Worm (Caenorhabditis elegans) whole organism, L4 larva: ENCODE data around the gene ril-1.

ENCODE experiments used
- F37D6.2 ChIP-seq: sonication (generic microtip); optimal IDR thresholded peaks from 2 replicates; lab custom pipeline; 2016; ENCODE audit warnings: mild to moderate bottlenecking, missing genetic modification characterization, missing compliant biosample characterization
- T20F7.1 ChIP-seq: fragments of 200-800 bp; sonication (Bioruptor generic); optimal IDR thresholded peaks from 2 replicates; lab custom pipeline; 2018; ENCODE audit warnings: mild to moderate bottlenecking, missing genetic modification characterization, missing compliant biosample characterization
- Y48G9A.11 ChIP-seq: fragments of 200-800 bp; sonication (Bioruptor generic); IDR thresholded peaks from 2 replicates; pipeline ENCODE4 v1.3.6; 2022; ENCODE audit warnings: missing genetic modification reagents, missing genetic modification characterization, missing compliant biosample characterization
- Y5F2A.4 ChIP-seq: fragments of 200-800 bp; sonication (Bioruptor generic); optimal IDR thresholded peaks from 2 replicates; lab custom pipeline; 2018; ENCODE audit warnings: mild to moderate bottlenecking, missing genetic modification characterization, missing compliant biosample characterization
- aha-1 ChIP-seq: fragments of 150-350 bp; peaks from one replicate; lab custom pipeline; 2014; ENCODE audit warnings: missing biosample characterization, missing genetic modification characterization
- aly-2 ChIP-seq: sonication (generic microtip); optimal IDR thresholded peaks from 2 replicates; lab custom pipeline; 2018; ENCODE audit warnings: missing biosample characterization, missing genetic modification characterization
- attf-4 ChIP-seq: sonication (generic microtip); optimal IDR thresholded peaks from 3 replicates; lab custom pipeline; 2017; ENCODE audit warnings: missing biosample characterization, missing genetic modification characterization
- ceh-20 ChIP-seq: fragments of 200-800 bp; sonication (Bioruptor generic); IDR thresholded peaks from 2 replicates; pipeline ENCODE4 v1.3.6; 2022; ENCODE audit warnings: missing genetic modification reagents, missing genetic modification characterization, missing compliant biosample characterization
- ceh-32 ChIP-seq: sonication (generic microtip); optimal IDR thresholded peaks from 2 replicates; lab custom pipeline; 2016; ENCODE audit warnings: mild to moderate bottlenecking, missing genetic modification characterization, missing compliant biosample characterization; ENCODE audit not compliant: poor library complexity
- ceh-44 ChIP-seq: fragments of 200-800 bp; sonication (Bioruptor generic); IDR thresholded peaks from 2 replicates; pipeline ENCODE4 v1.3.6; 2022; ENCODE audit warnings: missing genetic modification reagents, missing genetic modification characterization, missing compliant biosample characterization
- ceh-82 ChIP-seq: sonication (generic microtip); optimal IDR thresholded peaks from 2 replicates; lab custom pipeline; 2017; ENCODE audit warnings: missing biosample characterization, missing genetic modification characterization
- daf-16 ChIP-seq, 3 experiments: sonication (generic microtip); optimal IDR thresholded peaks; 2 replicates each; lab custom pipeline; 2016 to 2017; ENCODE audit warnings: missing genetic modification characterization in 3 of 3, missing genetic modification reagents in 3 of 3, mild to moderate bottlenecking in 2 of 3, missing compliant biosample characterization in 2 of 3, missing biosample characterization in 1 of 3, moderate library complexity in 1 of 3
- daf-19 ChIP-seq: fragments of 200-800 bp; sonication (Bioruptor generic); conservative IDR thresholded peaks from 2 replicates; pipeline ENCODE4 v1.3.6; 2022; ENCODE audit warnings: missing genetic modification characterization, missing compliant biosample characterization
- dmd-6 ChIP-seq: fragments of 200-800 bp; sonication (Bioruptor generic); IDR thresholded peaks from 2 replicates; pipeline ENCODE4 v1.3.6; 2022; ENCODE audit warnings: missing genetic modification reagents, missing genetic modification characterization, missing compliant biosample characterization
- dmd-8 ChIP-seq: fragments of 200-800 bp; sonication (Bioruptor generic); IDR thresholded peaks from 2 replicates; pipeline ENCODE4 v1.3.6; 2022; ENCODE audit warnings: missing genetic modification characterization, missing compliant biosample characterization
- egl-43 ChIP-seq: fragments of 200-800 bp; sonication (Bioruptor generic); IDR thresholded peaks from 2 replicates; pipeline ENCODE4 v1.3.6; 2022; ENCODE audit warnings: missing genetic modification reagents, missing genetic modification characterization, missing compliant biosample characterization
- hlh-11 ChIP-seq: fragments of 200-800 bp; sonication (Bioruptor generic); optimal IDR thresholded peaks from 2 replicates; lab custom pipeline; 2018; ENCODE audit warnings: mild to moderate bottlenecking, missing genetic modification characterization, missing compliant biosample characterization
- hlh-30 ChIP-seq: sonication (generic microtip); optimal IDR thresholded peaks from 2 replicates; lab custom pipeline; 2017; ENCODE audit warnings: antibody characterized with exemption, mild to moderate bottlenecking, missing genetic modification characterization, missing compliant biosample characterization; ENCODE audit not compliant: insufficient read depth
- hmg-1.1 ChIP-seq: fragments of 200-800 bp; sonication (Bioruptor generic); IDR thresholded peaks from 2 replicates; pipeline ENCODE4 v1.3.6; 2022; ENCODE audit warnings: missing genetic modification reagents, missing genetic modification characterization, missing compliant biosample characterization
- lin-39 ChIP-seq: fragments of 150-350 bp; optimal IDR thresholded peaks from 2 replicates; lab custom pipeline; 2014; ENCODE audit warnings: missing biosample characterization, missing genetic modification reagents, missing genetic modification characterization
- lir-3 ChIP-seq: sonication (generic microtip); optimal IDR thresholded peaks from 2 replicates; lab custom pipeline; 2016; ENCODE audit warnings: mild to moderate bottlenecking, missing genetic modification characterization, missing compliant biosample characterization
- lsy-2 ChIP-seq, 2 experiments: fragments of 150-350 bp in 1 of 2; sonication (generic microtip) in 1 of 2; optimal IDR thresholded peaks; 2 replicates each; lab custom pipeline; 2014 to 2017; ENCODE audit warnings: missing biosample characterization in 2 of 2, missing genetic modification characterization in 2 of 2
- madf-5 ChIP-seq, 2 experiments: fragments of 200-800 bp; sonication (Bioruptor generic); IDR thresholded peaks; 2 replicates each; pipeline ENCODE4 v1.3.6; 2022; ENCODE audit warnings: missing compliant biosample characterization in 2 of 2, missing genetic modification characterization in 2 of 2
- mdl-1 ChIP-seq, 2 experiments: fragments of 150-350 bp in 1 of 2; sonication (generic microtip) in 1 of 2; optimal IDR thresholded peaks; 2 replicates each; lab custom pipeline; 2014 to 2017; ENCODE audit warnings: missing biosample characterization in 2 of 2, missing genetic modification characterization in 2 of 2
- mdt-29 ChIP-seq: fragments of 200-800 bp; sonication (Bioruptor generic); IDR thresholded peaks from 2 replicates; pipeline ENCODE4 v1.3.6; 2022; ENCODE audit warnings: missing genetic modification reagents, missing genetic modification characterization, missing compliant biosample characterization
- mep-1 ChIP-seq: fragments of 150-350 bp; sonication (generic microtip); optimal IDR thresholded peaks from 3 replicates; lab custom pipeline; 2014; ENCODE audit warnings: missing biosample characterization, missing genetic modification characterization
- mes-2 ChIP-seq: sonication (generic microtip); optimal IDR thresholded peaks from 2 replicates; lab custom pipeline; 2016; ENCODE audit warnings: missing genotype, mild to moderate bottlenecking, missing genetic modification characterization, missing compliant biosample characterization; ENCODE audit not compliant: poor library complexity, severe bottlenecking
- mxl-3 ChIP-seq: fragments of 200-800 bp; sonication (Bioruptor generic); optimal IDR thresholded peaks from 2 replicates; lab custom pipeline; 2018; ENCODE audit warnings: mild to moderate bottlenecking, missing genetic modification characterization, missing compliant biosample characterization
- nhr-11 ChIP-seq: fragments of 150-350 bp; optimal IDR thresholded peaks from 2 replicates; lab custom pipeline; 2014; ENCODE audit warnings: missing biosample characterization, missing genetic modification characterization
- nhr-25 ChIP-seq: sonication (generic microtip); optimal IDR thresholded peaks from 2 replicates; lab custom pipeline; 2017; ENCODE audit warnings: missing genetic modification characterization, mild to moderate bottlenecking, missing compliant biosample characterization, antibody characterized with exemption, moderate library complexity, borderline replicate concordance; ENCODE audit not compliant: insufficient read depth
- nhr-28 ChIP-seq: fragments of 150-350 bp; optimal IDR thresholded peaks from 2 replicates; lab custom pipeline; 2014; ENCODE audit warnings: missing biosample characterization, missing genetic modification characterization
- nhr-41 ChIP-seq: fragments of 200-800 bp; sonication (Bioruptor generic); IDR thresholded peaks from 2 replicates; pipeline ENCODE4 v1.3.6; 2022; ENCODE audit warnings: missing genetic modification reagents, missing genetic modification characterization, missing compliant biosample characterization
- nhr-42 ChIP-seq: fragments of 200-800 bp; sonication (Bioruptor generic); IDR thresholded peaks from 2 replicates; pipeline ENCODE4 v1.3.6; 2022; ENCODE audit warnings: missing genetic modification characterization, missing compliant biosample characterization
- nhr-6 ChIP-seq: fragments of 150-350 bp; optimal IDR thresholded peaks from 2 replicates; lab custom pipeline; 2014; ENCODE audit warnings: missing biosample characterization, missing genetic modification characterization
- nhr-76 ChIP-seq: fragments of 150-350 bp; optimal IDR thresholded peaks from 2 replicates; lab custom pipeline; 2014; ENCODE audit warnings: missing biosample characterization, missing genetic modification characterization
- pqm-1 ChIP-seq: sonication (generic microtip); optimal IDR thresholded peaks from 2 replicates; lab custom pipeline; 2017; ENCODE audit warnings: missing biosample characterization, missing genetic modification characterization
- spr-1 ChIP-seq: sonication (generic microtip); optimal IDR thresholded peaks from 2 replicates; lab custom pipeline; 2016; ENCODE audit warnings: mild to moderate bottlenecking, missing genetic modification characterization, missing compliant biosample characterization
- spr-3 ChIP-seq: fragments of 200-800 bp; sonication (Bioruptor generic); optimal IDR thresholded peaks from 2 replicates; lab custom pipeline; 2018; ENCODE audit warnings: mild to moderate bottlenecking, missing genetic modification characterization, missing compliant biosample characterization
- tag-97 ChIP-seq: fragments of 200-800 bp; sonication (Bioruptor generic); IDR thresholded peaks from 2 replicates; pipeline ENCODE4 v1.3.6; 2022; ENCODE audit warnings: missing genetic modification characterization, missing compliant biosample characterization
- tra-1 ChIP-seq: fragments of 200-800 bp; sonication (Bioruptor generic); IDR thresholded peaks from 2 replicates; pipeline ENCODE4 v1.3.6; 2022; ENCODE audit warnings: missing genetic modification reagents, missing genetic modification characterization, missing compliant biosample characterization
- vab-7 ChIP-seq: fragments of 200-800 bp; sonication (Bioruptor generic); IDR thresholded peaks from 2 replicates; pipeline ENCODE4 v1.3.6; 2022; ENCODE audit warnings: missing genetic modification reagents, missing genetic modification characterization, missing compliant biosample characterization
- zfp-2 ChIP-seq: sonication (generic microtip); optimal IDR thresholded peaks from 2 replicates; lab custom pipeline; 2016; ENCODE audit warnings: mild to moderate bottlenecking, missing genetic modification characterization, missing compliant biosample characterization
- zip-2 ChIP-seq: fragments of 150-350 bp; optimal IDR thresholded peaks from 2 replicates; lab custom pipeline; 2014; ENCODE audit warnings: missing biosample characterization, missing genetic modification characterization
- ztf-7 ChIP-seq: fragments of 150-350 bp; optimal IDR thresholded peaks from 2 replicates; lab custom pipeline; 2014; ENCODE audit warnings: missing biosample characterization, missing genetic modification characterization

Gene ril-1

DNA sequence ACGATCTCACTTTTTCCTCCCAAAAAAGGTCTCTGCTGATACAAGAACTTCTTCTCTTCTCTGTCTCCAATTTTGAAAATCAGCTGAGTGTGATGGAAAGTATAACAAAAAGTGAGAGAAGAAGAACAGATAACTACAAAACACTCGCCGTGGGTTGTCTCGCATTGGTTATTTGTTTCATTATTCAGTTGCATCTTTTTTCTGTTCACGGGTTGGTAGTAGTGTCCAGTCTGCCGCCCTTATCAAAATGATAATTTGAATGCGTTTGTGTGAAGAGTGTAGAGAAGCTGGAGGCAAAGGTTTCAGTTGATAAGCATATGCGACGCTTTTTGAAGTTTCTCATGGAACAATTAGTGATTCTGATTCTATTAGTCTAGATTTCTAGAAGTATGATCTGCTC, 20.9 kb downstream of the ril-1 start (continued):
- TF ChIP-seq mdl-1 (tag; optimal IDR thresholded peaks at IDR 0.05; lab: Kevin White, UChicago) (peak in 1 of 2 experiments; percentile 38), hlh-11 (tag; lab: Kevin White, UChicago) (peak; percentile 75), mep-1 (tag; lab: Kevin White, UChicago) (peak; percentile 30), lir-3 (tag; lab: Kevin White, UChicago) (no peak), aha-1 (peak; percentile 94)

DNA sequence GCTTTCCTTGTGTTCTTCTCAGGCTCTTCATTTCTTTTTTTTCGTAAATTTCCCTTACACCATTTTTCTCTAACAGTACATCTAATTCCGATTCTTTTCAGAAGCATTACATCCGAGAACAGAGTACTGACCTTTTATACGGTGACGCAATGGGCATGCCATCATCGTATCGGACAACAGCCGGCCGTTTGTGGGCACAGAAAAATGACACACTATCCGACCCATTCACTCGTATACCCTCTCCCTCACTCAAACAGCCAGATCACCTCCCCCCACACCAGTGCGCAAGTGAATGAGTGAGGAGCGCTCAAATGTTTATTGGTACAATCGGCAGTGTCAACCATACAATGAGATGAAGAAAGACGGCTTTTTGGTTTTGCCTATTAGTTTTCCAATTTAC, 22.8 kb downstream of the ril-1 start, which contains the start of gene R02D5.24:
TSS of gene R02D5.24 (plus strand) at position 205 of the 400 bp plus-strand sequence.
- TF ChIP-seq nhr-6: peak; percentile 63
- peak; percentile 64 for TF ChIP-seq aha-1
- no peak for TF ChIP-seq nhr-42 (GFP tag; lab: Robert Waterston, UW)
- TF ChIP-seq egl-43 (GFP tag; lab: Robert Waterston, UW): no peak
- TF ChIP-seq mes-2 (tag; lab: Kevin White, UChicago): no peak

DNA sequence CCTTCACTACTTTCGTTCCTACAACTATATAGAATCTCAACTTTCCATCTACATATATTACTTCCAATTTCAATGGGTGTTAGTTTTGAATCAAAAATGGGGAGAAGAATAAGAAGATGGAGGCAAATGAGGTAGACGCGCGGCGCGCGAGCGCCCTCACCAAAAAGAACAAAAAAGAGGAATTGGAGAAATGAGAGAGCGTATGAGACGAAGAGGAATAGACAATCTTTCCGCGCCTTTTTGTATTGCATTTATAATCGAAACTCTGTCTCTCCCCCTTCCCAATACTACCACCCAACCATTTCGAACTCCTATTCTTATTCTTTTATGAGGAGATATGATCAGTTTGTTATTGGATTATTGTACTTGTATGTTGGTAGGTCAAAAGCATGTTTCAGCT, 23.4 kb downstream of the ril-1 start:
- TF ChIP-seq dmd-6 (GFP tag; lab: Robert Waterston, UW): no peak
- TF ChIP-seq tag-97 (GFP tag; lab: Robert Waterston, UW): no peak
- TF ChIP-seq attf-4: no peak
- no peak for TF ChIP-seq pqm-1 (tag; lab: Kevin White, UChicago)
- no peak for TF ChIP-seq F37D6.2
- no peak for TF ChIP-seq nhr-25 (tag; lab: Kevin White, UChicago)
- peak; percentile 33 for TF ChIP-seq nhr-6
- no peak for TF ChIP-seq ceh-20 (GFP tag; lab: Robert Waterston, UW)
- TF ChIP-seq spr-3 (GFP tag; lab: Kevin White, UChicago): no peak
- TF ChIP-seq spr-1 (tag; lab: Kevin White, UChicago): no peak
- TF ChIP-seq ceh-44 (GFP tag; lab: Robert Waterston, UW): no peak
- no peak for TF ChIP-seq madf-5 (GFP tag; IDR thresholded peaks at IDR 0.05; lab: Robert Waterston, UW)
- TF ChIP-seq aly-2 (tag; lab: Kevin White, UChicago): no peak
- TF ChIP-seq vab-7: no peak
- no peak for TF ChIP-seq hlh-30
- peak; percentile 20 for TF ChIP-seq nhr-28 (tag; lab: Kevin White, UChicago)
- no peak for TF ChIP-seq lsy-2 (tag; optimal IDR thresholded peaks at IDR 0.05; lab: Kevin White, UChicago)
- no peak for TF ChIP-seq lin-39
- no peak for TF ChIP-seq mxl-3
- no peak for TF ChIP-seq tra-1
- no peak for TF ChIP-seq egl-43 (GFP tag; lab: Robert Waterston, UW)
- no peak for TF ChIP-seq dmd-8 (GFP tag; lab: Robert Waterston, UW)
- TF ChIP-seq nhr-76 (tag; lab: Kevin White, UChicago): no peak
- no peak for TF ChIP-seq zip-2 (tag; lab: Kevin White, UChicago)
- TF ChIP-seq mes-2 (tag; lab: Kevin White, UChicago): peak; percentile 23
- peak; percentile 24 for TF ChIP-seq mep-1 (tag; lab: Kevin White, UChicago)
- no peak for TF ChIP-seq ceh-82 (tag; lab: Kevin White, UChicago)
- TF ChIP-seq zfp-2: no peak
- no peak for TF ChIP-seq Y5F2A.4 (GFP tag; lab: Kevin White, UChicago)
- TF ChIP-seq mdt-29 (GFP tag; lab: Robert Waterston, UW): no peak

- TF ChIP-seq Y48G9A.11 (GFP tag; lab: Robert Waterston, UW) (no peak), nhr-41 (GFP tag; lab: Robert Waterston, UW) (no peak), ztf-7 (no peak), T20F7.1 (GFP tag; lab: Kevin White, UChicago) (no peak), nhr-11 (tag; lab: Kevin White, UChicago) (no peak), hlh-30 (peak; percentile 48), tag-97 (GFP tag; lab: Robert Waterston, UW) (no peak), pqm-1 (tag; lab: Kevin White, UChicago) (no peak), hlh-11 (tag; lab: Kevin White, UChicago) (peak; percentile 11), daf-19 (GFP tag; lab: Robert Waterston, UW) (no peak), daf-16 (GFP tag; optimal IDR thresholded peaks at IDR 0.05; lab: Kevin White, UChicago) (no peak), daf-16 (tag; optimal IDR thresholded peaks at IDR 0.05; lab: Kevin White, UChicago) (peak; percentile 32), attf-4 (no peak), ceh-32 (tag; lab: Kevin White, UChicago) (no peak), hmg-1.1 (GFP tag; lab: Robert Waterston, UW) (0 out of 2 replicates have a peak, but pooled peaks have one; percentile 32)
These were observed 24.7 kb downstream of the ril-1 start for ce11 chrV:14499074-14499864.
